Fruit fly (Drosophila melanogaster): ENCODE measurements around the gene Mvd.

Mvd gene

DNA sequence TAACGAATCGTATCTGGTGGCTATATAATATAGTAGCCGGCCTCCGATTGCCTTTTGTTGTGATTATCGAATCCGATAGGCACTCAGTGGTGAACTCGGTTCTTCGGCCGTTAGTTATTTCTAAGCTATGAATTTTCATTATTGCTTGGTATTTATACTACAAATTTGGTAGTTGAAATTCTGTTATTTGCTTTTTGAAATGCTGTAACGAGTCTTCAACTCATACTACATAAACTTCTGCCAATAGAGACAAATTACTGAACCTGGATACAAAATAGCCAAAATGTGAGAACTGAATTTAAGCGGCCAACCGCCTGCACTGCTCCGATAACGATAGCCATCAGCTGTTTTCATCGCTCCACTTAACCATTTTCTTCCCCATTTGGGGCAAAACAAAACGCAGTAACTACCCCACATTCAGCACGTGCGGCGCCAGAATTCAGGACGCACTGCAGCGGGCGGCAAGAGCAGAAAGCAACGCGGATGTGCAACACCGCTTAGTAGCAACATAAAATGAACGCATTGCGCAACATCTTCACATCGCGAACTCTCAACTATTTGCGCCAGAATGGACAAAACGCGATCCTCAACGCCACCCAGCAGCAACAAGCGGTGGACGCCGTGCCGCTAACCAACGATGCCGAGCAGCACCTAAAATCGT is 9.9 kb upstream of the Mvd start, which contains the start of the genes CG11679 and CG8206:
CG11679 (minus strand) TSS at position 65 of the 661 bp plus-strand sequence.
CG8206 (plus strand) TSS at position 341 of the 661 bp plus-strand sequence.
- no peak for TF ChIP-seq CG8478 (optimal IDR thresholded peaks at IDR 0.05)
- no peak for TF ChIP-seq EcR (GFP tag; optimal IDR thresholded peaks at IDR 0.05)
- TF ChIP-seq pan (optimal IDR thresholded peaks at IDR 0.05) = no peak
- TF ChIP-seq psq (optimal IDR thresholded peaks at IDR 0.05) = no peak
- no peak for TF ChIP-seq Dll (optimal IDR thresholded peaks at IDR 0.05)
- no peak for TF ChIP-seq usp (GFP tag; optimal IDR thresholded peaks at IDR 0.05)

DNA sequence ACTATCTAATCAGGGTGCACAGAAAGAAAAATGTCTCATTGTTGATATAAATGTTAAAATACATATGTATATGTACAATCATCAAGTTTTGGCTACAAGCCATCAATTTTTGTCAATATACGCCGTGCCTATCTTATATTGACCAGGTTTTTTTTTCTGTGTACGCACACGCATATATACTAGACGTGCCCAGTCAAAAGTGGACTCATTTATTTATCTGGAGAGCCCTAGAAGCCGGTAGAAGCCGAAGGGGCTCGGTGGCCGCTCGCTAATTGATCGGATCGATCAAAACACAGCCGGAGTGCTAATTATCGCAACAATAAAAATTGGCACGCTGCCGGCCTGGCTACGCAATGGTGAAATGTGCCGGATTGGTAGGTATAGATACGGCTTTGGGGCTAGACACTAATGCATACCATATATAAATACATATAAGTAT is 8.7 kb upstream of the Mvd start:
- no peak for TF ChIP-seq pan (optimal IDR thresholded peaks at IDR 0.05)
- TF ChIP-seq usp (GFP tag; optimal IDR thresholded peaks at IDR 0.05) = no peak
- no peak for TF ChIP-seq CG8478 (optimal IDR thresholded peaks at IDR 0.05)
- no peak for TF ChIP-seq psq (optimal IDR thresholded peaks at IDR 0.05)
- no peak for TF ChIP-seq EcR (GFP tag; optimal IDR thresholded peaks at IDR 0.05)

DNA sequence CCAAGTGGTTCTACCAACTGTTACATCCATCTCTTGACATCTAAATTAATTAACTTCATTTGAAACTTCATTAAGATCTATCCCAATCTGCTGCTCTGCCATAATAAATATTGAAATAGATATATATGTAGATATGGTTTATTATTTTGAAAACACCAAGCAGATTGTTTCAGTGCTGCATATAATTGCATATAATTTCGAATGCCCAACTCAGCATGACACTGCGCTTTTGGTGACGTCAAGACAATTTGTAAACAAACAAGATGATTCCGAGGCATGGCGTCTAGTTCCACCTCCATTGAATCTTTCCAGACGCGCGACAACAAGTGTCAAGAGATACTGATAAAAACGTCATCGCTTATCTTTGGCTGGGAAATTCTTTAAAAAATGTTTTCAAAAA is 8.1 kb upstream of the Mvd start:
- TF ChIP-seq EcR (GFP tag; optimal IDR thresholded peaks at IDR 0.05) = no peak
- no peak for TF ChIP-seq usp (GFP tag; optimal IDR thresholded peaks at IDR 0.05)
- TF ChIP-seq pan (optimal IDR thresholded peaks at IDR 0.05) = no peak
- TF ChIP-seq psq (optimal IDR thresholded peaks at IDR 0.05) = no peak

DNA sequence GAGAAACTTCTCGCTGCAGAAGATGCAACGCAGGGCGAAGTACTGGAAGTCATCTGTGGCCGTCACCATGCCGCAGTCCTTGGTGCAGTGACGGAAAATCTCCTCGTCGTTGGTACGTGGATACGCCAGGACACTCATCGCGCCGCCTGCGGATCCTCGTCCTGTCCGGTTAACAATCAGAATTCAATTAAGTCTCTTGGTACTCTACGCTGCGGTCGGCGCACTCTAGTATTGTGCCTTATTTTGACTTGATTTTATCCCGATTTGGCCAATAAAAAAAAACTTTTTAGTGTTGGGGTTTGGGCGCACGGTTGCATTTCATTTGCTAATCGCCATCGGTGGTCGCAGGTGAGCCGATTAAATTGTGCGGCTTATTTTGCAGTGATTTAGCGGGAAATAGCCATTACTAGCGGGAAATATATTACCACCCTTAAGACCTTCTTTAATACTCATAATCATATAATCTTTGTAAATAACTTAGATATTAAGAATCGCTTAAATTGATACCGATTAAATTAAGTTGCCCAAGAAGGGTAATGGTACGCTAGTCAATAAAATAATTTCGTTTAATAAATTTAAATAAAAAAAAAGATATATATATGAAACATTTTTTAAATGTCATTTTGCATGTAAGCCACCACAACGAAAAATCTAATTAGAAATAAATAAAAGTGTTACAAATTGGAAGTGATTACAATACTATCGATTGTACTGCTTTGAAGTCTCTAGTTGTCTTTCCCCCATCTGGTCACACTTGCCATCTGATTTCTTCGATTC is 2.9 kb upstream of the Mvd start, which contains the start of the genes CG8944 and CCT6:
CG8944 (minus strand) TSS at position 327 of the 777 bp plus-strand sequence.
CCT6 (plus strand) TSS at position 744 of the 777 bp plus-strand sequence.
- TF ChIP-seq psq (optimal IDR thresholded peaks at IDR 0.05) = no peak
- no peak for TF ChIP-seq EcR (GFP tag; optimal IDR thresholded peaks at IDR 0.05)
- TF ChIP-seq usp (GFP tag; optimal IDR thresholded peaks at IDR 0.05) = no peak
- TF ChIP-seq Dll (optimal IDR thresholded peaks at IDR 0.05) = no peak
- no peak for TF ChIP-seq CG8478 (optimal IDR thresholded peaks at IDR 0.05)
- no peak for TF ChIP-seq pan (optimal IDR thresholded peaks at IDR 0.05)

DNA sequence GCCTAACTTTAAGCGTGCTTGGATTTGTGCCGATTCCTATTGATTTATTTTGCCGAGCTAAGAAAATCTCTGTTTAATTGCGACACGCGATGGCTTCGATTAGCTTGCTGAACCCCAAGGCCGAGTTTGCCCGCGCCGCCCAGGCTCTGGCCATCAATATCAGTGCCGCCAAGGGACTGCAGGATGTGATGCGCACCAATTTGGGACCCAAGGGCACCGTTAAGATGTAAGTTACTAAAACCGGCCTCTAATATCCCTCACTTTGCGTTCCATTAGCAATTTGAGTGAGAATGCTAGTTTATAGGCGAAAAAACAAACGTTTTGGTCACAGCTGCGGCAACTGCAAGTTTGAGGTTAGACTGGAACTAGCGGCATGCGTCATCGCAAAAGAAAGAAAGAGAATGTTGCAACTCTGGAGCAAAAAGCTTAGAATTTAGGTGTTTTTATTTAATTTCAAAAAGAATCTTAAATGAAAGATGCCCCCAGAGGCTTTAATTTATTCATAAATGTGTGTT is 2.2 kb upstream of the Mvd start:
- TF ChIP-seq usp (GFP tag; optimal IDR thresholded peaks at IDR 0.05) = no peak
- TF ChIP-seq EcR (GFP tag; optimal IDR thresholded peaks at IDR 0.05) = no peak
- no peak for TF ChIP-seq CG8478 (optimal IDR thresholded peaks at IDR 0.05)
- TF ChIP-seq psq (optimal IDR thresholded peaks at IDR 0.05) = no peak
- TF ChIP-seq pan (optimal IDR thresholded peaks at IDR 0.05) = no peak
- TF ChIP-seq Dll (optimal IDR thresholded peaks at IDR 0.05) = no peak

DNA sequence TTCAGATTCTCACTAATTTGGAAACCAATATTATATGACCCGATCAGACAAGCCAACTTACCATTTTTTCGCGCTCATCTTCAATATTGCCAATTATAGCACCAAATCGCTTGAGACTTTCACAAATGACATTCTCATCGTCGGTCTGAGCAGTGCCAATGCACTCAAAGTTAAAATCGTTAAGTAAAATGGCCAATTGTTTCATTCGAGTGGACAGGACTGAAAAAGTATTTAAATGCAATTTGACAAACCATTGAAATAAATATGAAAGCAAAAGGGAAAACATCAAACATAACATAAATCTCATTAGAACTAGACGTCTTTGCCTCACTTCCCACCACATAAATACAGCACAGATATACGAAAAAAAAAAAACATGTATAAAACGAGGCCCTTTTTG is 7.1 kb downstream of the Mvd start, which contains the start of gene CG8260:
CG8260 (plus strand) TSS at position 301 of the 400 bp plus-strand sequence.
- no peak for TF ChIP-seq Dll (optimal IDR thresholded peaks at IDR 0.05)
- TF ChIP-seq EcR (GFP tag; optimal IDR thresholded peaks at IDR 0.05) = no peak
- TF ChIP-seq pan (optimal IDR thresholded peaks at IDR 0.05) = no peak
- TF ChIP-seq usp (GFP tag; optimal IDR thresholded peaks at IDR 0.05) = no peak
- no peak for TF ChIP-seq CG8478 (optimal IDR thresholded peaks at IDR 0.05)
- TF ChIP-seq psq (optimal IDR thresholded peaks at IDR 0.05) = no peak

DNA sequence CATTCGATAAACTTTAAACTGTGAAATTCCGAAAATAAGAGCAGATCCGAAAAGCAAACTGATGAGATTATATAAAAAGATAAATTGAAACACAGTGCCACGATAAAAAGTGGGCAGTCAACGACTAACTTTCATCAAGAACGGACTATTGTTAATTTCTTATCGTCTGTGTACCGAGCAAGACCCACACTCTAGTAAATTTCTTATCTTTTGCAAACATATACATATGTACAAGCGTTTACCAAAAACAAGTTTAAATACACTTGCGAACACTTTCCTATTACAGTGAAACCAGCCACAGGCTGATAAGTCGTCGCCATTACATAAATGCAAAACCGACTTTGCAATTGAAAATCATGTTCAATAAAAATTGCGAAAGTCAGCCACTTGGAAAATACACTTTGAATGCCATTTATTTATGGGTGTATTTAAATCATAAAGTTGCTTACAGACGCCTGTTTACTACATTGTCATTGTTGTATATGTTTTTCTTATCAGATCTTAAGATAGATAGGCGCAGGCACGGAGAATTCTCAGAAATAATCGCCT is 9.8 kb downstream of the Mvd start:
- TF ChIP-seq usp (GFP tag; optimal IDR thresholded peaks at IDR 0.05) (no peak), Dll (optimal IDR thresholded peaks at IDR 0.05) (no peak), psq (optimal IDR thresholded peaks at IDR 0.05) (no peak), CG8478 (optimal IDR thresholded peaks at IDR 0.05) (no peak), pan (optimal IDR thresholded peaks at IDR 0.05) (no peak), EcR (GFP tag; optimal IDR thresholded peaks at IDR 0.05) (no peak)

DNA sequence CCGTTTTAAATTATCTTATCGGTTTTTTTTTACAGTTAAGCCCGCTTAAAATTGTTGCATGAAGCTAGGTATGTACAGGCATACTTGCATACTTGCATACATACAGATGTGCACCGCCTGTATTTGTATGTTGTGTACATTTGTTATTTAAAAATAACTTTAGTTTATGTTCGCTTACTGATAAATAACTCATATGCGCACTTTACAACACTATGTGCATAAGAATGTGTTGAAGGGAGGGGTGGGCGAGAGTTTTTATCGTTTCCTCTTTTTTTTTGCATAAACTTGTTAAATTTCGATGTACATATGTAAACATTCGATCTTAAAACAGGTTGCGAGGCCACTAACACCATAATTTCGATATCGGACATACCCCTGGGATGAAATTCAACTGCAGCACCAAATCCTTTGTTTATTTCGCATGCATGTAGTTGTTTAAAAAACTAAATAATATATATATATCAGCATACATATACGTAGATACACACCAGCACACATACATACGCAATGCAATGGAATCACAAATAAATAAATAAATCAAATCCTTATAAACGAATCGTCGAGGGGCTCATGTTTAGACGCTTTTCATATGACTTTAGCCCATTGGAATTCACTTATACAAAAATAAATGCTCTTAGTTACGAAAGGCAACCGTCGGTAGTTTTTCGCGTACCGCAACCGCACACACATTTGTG is 10.9 kb downstream of the Mvd start:
- TF ChIP-seq usp (GFP tag; optimal IDR thresholded peaks at IDR 0.05) = no peak
- TF ChIP-seq Dll (optimal IDR thresholded peaks at IDR 0.05) = no peak
- peak; percentile 32 for TF ChIP-seq pan (optimal IDR thresholded peaks at IDR 0.05)
- TF ChIP-seq EcR (GFP tag; optimal IDR thresholded peaks at IDR 0.05) = no peak

DNA sequence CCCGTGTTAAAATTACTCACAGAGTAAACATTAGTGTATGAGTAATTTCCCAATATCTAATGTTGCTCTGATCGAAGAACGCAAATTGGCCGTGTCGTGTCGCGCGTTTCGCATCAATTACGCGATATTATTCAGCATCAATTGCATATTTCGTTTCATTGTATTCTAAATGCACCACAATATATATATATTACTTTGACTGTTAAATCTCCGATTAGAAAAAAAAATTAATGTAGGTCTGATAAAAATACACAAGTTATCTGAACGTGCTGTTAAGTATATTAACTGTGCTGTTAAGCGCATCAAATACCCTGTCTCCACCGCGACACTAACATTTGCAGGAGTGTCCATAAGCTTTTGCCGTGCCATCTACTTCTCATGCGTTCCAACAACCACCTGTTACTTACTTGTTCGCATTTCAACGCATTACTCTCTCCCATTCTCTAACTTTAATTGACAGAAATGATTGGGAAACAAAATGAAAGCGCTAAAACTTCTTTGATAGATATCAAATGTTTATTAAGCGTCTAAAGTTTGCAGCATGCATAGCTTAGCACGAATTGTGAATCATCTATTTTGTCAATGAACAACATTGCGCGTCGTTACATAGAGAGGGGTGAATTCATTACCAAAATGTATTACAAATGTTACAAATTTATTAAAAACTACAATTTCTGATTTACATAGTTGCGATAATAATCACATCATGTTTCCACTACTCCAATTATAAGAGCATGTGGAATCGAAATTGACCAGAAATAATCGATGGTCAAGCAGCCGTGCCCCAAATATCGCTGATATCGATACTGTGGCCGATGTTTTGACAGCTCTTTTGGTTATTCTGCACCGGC is 11.7 kb downstream of the Mvd start, which contains the start of the genes Graf and mRpL3:
Graf (minus strand) TSS at position 287 of the 851 bp plus-strand sequence.
mRpL3 (plus strand) TSS at position 802 of the 851 bp plus-strand sequence.
- no peak for TF ChIP-seq pan (optimal IDR thresholded peaks at IDR 0.05)
- no peak for TF ChIP-seq EcR (GFP tag; optimal IDR thresholded peaks at IDR 0.05)
- no peak for TF ChIP-seq CG8478 (optimal IDR thresholded peaks at IDR 0.05)
- TF ChIP-seq usp (GFP tag; optimal IDR thresholded peaks at IDR 0.05) = no peak
- TF ChIP-seq Dll (optimal IDR thresholded peaks at IDR 0.05) = no peak
- no peak for TF ChIP-seq psq (optimal IDR thresholded peaks at IDR 0.05)

DNA sequence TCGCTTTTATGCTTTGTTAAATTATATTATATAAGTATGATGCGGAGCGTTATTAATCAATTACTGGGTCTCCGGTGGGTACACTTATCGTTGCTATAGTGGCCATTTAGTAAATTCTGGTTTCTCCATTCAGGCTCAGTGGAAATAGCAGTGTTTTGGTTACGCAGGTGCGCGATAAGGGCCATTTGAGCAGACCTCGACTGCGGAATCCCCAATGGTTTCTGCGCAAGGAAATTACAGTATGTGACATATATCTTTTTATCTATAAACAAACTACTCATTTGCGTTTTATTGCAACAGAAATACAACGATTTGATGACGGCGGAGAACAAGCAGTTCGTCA is 12.3 kb downstream of the Mvd start:
- no peak for TF ChIP-seq CG8478 (optimal IDR thresholded peaks at IDR 0.05)
- no peak for TF ChIP-seq Dll (optimal IDR thresholded peaks at IDR 0.05)
- TF ChIP-seq EcR (GFP tag; optimal IDR thresholded peaks at IDR 0.05) = no peak
- TF ChIP-seq psq (optimal IDR thresholded peaks at IDR 0.05) = no peak
- no peak for TF ChIP-seq usp (GFP tag; optimal IDR thresholded peaks at IDR 0.05)
- no peak for TF ChIP-seq pan (optimal IDR thresholded peaks at IDR 0.05)

All from whole organism.